Fruit fly (Drosophila melanogaster) whole organism, embryonic: ENCODE data around the gene Aprt.

ENCODE experiments used
- Antp ChIP-seq: fragments of 200-800 bp; sonication (Bioruptor generic); optimal IDR thresholded peaks from 3 replicates; lab custom pipeline; 2016; ENCODE audit warnings: missing biosample characterization, missing genetic modification characterization
- CG11696 ChIP-seq: fragments of 200-800 bp; sonication (Bioruptor generic); IDR thresholded peaks from 2 replicates; pipeline ENCODE4 v1.3.6; 2022; ENCODE audit warnings: missing biosample characterization, missing genetic modification characterization
- CG1792 ChIP-seq: fragments of 200-800 bp; sonication (Bioruptor generic); optimal IDR thresholded peaks from 2 replicates; lab custom pipeline; 2016; ENCODE audit warnings: missing biosample characterization, missing genetic modification characterization
- CG3163 ChIP-seq: fragments of 200-800 bp; sonication (Bioruptor generic); optimal IDR thresholded peaks from 3 replicates; lab custom pipeline; 2016; ENCODE audit warnings: missing biosample characterization, missing genetic modification characterization
- CG3838 ChIP-seq: fragments of 200-800 bp; sonication (Bioruptor generic); optimal IDR thresholded peaks from 3 replicates; lab custom pipeline; 2016; ENCODE audit warnings: missing biosample characterization, missing genetic modification characterization
- Gug ChIP-seq: fragments of 200-800 bp; sonication (Bioruptor generic); IDR thresholded peaks from 4 replicates; pipeline ENCODE4 v1.3.6; 2022; ENCODE audit warnings: missing biosample characterization, missing genetic modification characterization
- gsb ChIP-seq: fragments of 200-800 bp; sonication (Bioruptor generic); IDR thresholded peaks from 2 replicates; pipeline ENCODE4 v1.3.6; 2022; ENCODE audit warnings: missing biosample characterization, missing genetic modification characterization
- nmo ChIP-seq: fragments of 200-800 bp; sonication (Bioruptor generic); optimal IDR thresholded peaks from 2 replicates; lab custom pipeline; 2018; ENCODE audit warnings: missing biosample characterization, mild to moderate bottlenecking, missing genetic modification characterization, moderate library complexity
- sug ChIP-seq: fragments of 200-800 bp; optimal IDR thresholded peaks from 2 replicates; lab custom pipeline; 2019; ENCODE audit warnings: missing biosample characterization, mild to moderate bottlenecking, missing genetic modification characterization, moderate library complexity
- twi ChIP-seq: fragments of 200-800 bp; optimal IDR thresholded peaks from 2 replicates; lab custom pipeline; 2019; ENCODE audit warnings: missing biosample characterization, mild to moderate bottlenecking, missing genetic modification characterization, moderate library complexity

DNA sequence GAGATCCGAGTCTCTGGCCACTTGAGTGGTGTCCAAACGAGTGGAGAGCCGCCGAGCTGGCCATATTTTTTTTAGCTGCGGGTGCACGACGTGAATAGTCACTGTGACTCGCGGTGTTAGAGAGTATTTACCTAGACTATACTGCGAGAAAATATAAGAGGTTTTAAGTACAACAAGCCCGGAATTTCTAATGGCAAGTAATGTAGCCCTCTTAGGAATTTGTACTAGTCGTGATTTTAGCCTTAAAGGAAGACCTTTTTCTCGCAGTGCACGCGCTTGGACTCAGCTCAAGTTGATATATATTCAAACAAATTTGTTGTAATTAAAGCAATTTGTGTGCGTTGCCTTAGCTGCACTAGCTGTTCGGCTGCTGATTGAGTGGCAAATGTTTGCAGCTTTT, 40.2 kb downstream of the Aprt start:
- TF ChIP-seq CG3163 (GFP tag; lab: Kevin White, UChicago) (no peak), twi (tag; lab: Kevin White, UChicago) (no peak), CG1792 (GFP tag; lab: Kevin White, UChicago) (no peak), CG3838 (GFP tag; lab: Kevin White, UChicago) (no peak), gsb (GFP tag; lab: Robert Waterston, UW) (no peak), Gug (GFP tag; lab: Robert Waterston, UW) (no peak), CG11696 (GFP tag; lab: Robert Waterston, UW) (no peak), Antp (GFP tag; lab: Kevin White, UChicago) (no peak), nmo (GFP tag; lab: Kevin White, UChicago) (no peak), sug (tag; lab: Kevin White, UChicago) (no peak)
